Fruit fly (Drosophila melanogaster) whole organism, pupa: ENCODE data around the gene Rdh.
A peak's percentile ranks its signal among the peaks of the same experiment; 100 is the strongest.

Experiments
- CG10348 ChIP-seq: fragments of 200-800 bp; sonication (Bioruptor generic); IDR thresholded peaks from 2 replicates; pipeline ENCODE4 v1.3.6; 2022; ENCODE audit warnings: missing biosample characterization, missing genetic modification characterization
- CG12605 ChIP-seq: fragments of 200-800 bp; sonication (Bioruptor generic); IDR thresholded peaks from 2 replicates; pipeline ENCODE4 v1.3.6; 2022; ENCODE audit warnings: missing biosample characterization, missing genetic modification characterization
- CG13204 ChIP-seq: fragments of 200-800 bp; sonication (Bioruptor generic); optimal IDR thresholded peaks from 2 replicates; lab custom pipeline; 2018; ENCODE audit warnings: missing biosample characterization, mild to moderate bottlenecking, missing genetic modification characterization, moderate library complexity
- CG14655 ChIP-seq: fragments of 200-800 bp; sonication (Bioruptor generic); optimal IDR thresholded peaks from 3 replicates; lab custom pipeline; 2017; ENCODE audit warnings: mild to moderate bottlenecking, missing biosample characterization, missing genetic modification reagents, missing genetic modification characterization
- CG15710 ChIP-seq: fragments of 200-800 bp; sonication (Bioruptor generic); optimal IDR thresholded peaks from 2 replicates; lab custom pipeline; 2018; ENCODE audit warnings: missing biosample characterization, mild to moderate bottlenecking, missing genetic modification characterization, moderate library complexity
- CG17806 ChIP-seq: fragments of 200-800 bp; sonication (Bioruptor generic); optimal IDR thresholded peaks from 2 replicates; lab custom pipeline; 2018; ENCODE audit warnings: missing biosample characterization, mild to moderate bottlenecking, missing genetic modification characterization, moderate library complexity
- CG32121 ChIP-seq: fragments of 200-800 bp; sonication (Bioruptor generic); IDR thresholded peaks from 2 replicates; pipeline ENCODE4 v1.3.6; 2022; ENCODE audit warnings: missing biosample characterization, missing genetic modification characterization
- CG34367 ChIP-seq: fragments of 200-800 bp; sonication (Bioruptor generic); optimal IDR thresholded peaks from 2 replicates; lab custom pipeline; 2018; ENCODE audit warnings: missing biosample characterization, mild to moderate bottlenecking, missing genetic modification characterization
- CG4496 ChIP-seq: fragments of 200-800 bp; sonication (Bioruptor generic); IDR thresholded peaks from 3 replicates; pipeline ENCODE4 v1.3.6; 2022; ENCODE audit warnings: missing biosample characterization, missing genetic modification characterization
- CG8159 ChIP-seq: fragments of 200-800 bp; sonication (Bioruptor generic); optimal IDR thresholded peaks from 3 replicates; lab custom pipeline; 2018; ENCODE audit warnings: missing biosample characterization, mild to moderate bottlenecking, missing genetic modification characterization, moderate library complexity
- CG8301 ChIP-seq: fragments of 200-800 bp; sonication (Bioruptor generic); optimal IDR thresholded peaks from 2 replicates; lab custom pipeline; 2018; ENCODE audit warnings: missing biosample characterization, mild to moderate bottlenecking, missing genetic modification characterization
- CG9948 ChIP-seq: fragments of 200-800 bp; sonication (Bioruptor generic); optimal IDR thresholded peaks from 2 replicates; lab custom pipeline; 2018; ENCODE audit warnings: missing biosample characterization, mild to moderate bottlenecking, missing genetic modification characterization, moderate library complexity
- D1 ChIP-seq: fragments of 200-800 bp; sonication (Bioruptor generic); optimal IDR thresholded peaks from 2 replicates; lab custom pipeline; 2018; ENCODE audit warnings: missing biosample characterization, mild to moderate bottlenecking, missing genetic modification characterization, moderate library complexity
- EcR ChIP-seq: fragments of 200-800 bp; sonication (Bioruptor generic); optimal IDR thresholded peaks from 3 replicates; lab custom pipeline; 2019; ENCODE audit warnings: missing biosample characterization, missing genetic modification characterization, mild to moderate bottlenecking, moderate library complexity, missing genetic modification reagents
- Ets98B ChIP-seq: fragments of 200-800 bp; sonication (Bioruptor generic); IDR thresholded peaks from 2 replicates; pipeline ENCODE4 v1.3.6; 2022; ENCODE audit warnings: missing biosample characterization, missing genetic modification characterization
- Pif1A ChIP-seq: fragments of 200-800 bp; sonication (Bioruptor generic); optimal IDR thresholded peaks from 3 replicates; lab custom pipeline; 2016; ENCODE audit warnings: missing biosample characterization, missing genetic modification characterization
- Pif1B ChIP-seq: fragments of 200-800 bp; sonication (Bioruptor generic); optimal IDR thresholded peaks from 3 replicates; lab custom pipeline; 2016; ENCODE audit warnings: missing biosample characterization, missing genetic modification characterization
- Snoo ChIP-seq: fragments of 200-800 bp; sonication (Bioruptor generic); optimal IDR thresholded peaks from 3 replicates; lab custom pipeline; 2017; ENCODE audit warnings: missing biosample characterization, mild to moderate bottlenecking, missing genetic modification characterization, inconsistent platforms
- fd96Ca ChIP-seq: fragments of 200-800 bp; sonication (Bioruptor generic); IDR thresholded peaks from 3 replicates; pipeline ENCODE4 v1.3.6; 2022; ENCODE audit warnings: missing biosample characterization, missing genetic modification characterization
- gl ChIP-seq: fragments of 200-800 bp; sonication (Bioruptor generic); optimal IDR thresholded peaks from 2 replicates; lab custom pipeline; 2018; ENCODE audit warnings: missing biosample characterization, mild to moderate bottlenecking, missing genetic modification characterization
- rn ChIP-seq: fragments of 200-800 bp; sonication (Bioruptor generic); IDR thresholded peaks from 2 replicates; pipeline ENCODE4 v1.3.6; 2022; ENCODE audit warnings: missing biosample characterization, missing genetic modification characterization

Rdh gene

dm6 chr3L:3868014-3868413 is 42.8 kb downstream of the Rdh start:
- TF ChIP-seq Ets98B (GFP tag; lab: Robert Waterston, UW) (peak; percentile 54), CG8301 (tag; lab: Kevin White, UChicago) (peak; percentile 52), CG9948 (tag; lab: Kevin White, UChicago) (peak; percentile 67), CG14655 (GFP tag; lab: Kevin White, UChicago) (peak; percentile 47), CG15710 (peak; percentile 74), CG34367 (peak; percentile 71), CG8159 (peak; percentile 68), CG32121 (no peak), CG17806 (peak; percentile 66), Pif1A (GFP tag; lab: Kevin White, UChicago) (peak; percentile 48), CG12605 (GFP tag; lab: Robert Waterston, UW) (peak; percentile 58; the same call in 1 of the 2 replicates), Pif1B (peak; percentile 38), fd96Ca (GFP tag; lab: Robert Waterston, UW) (no peak), CG10348 (GFP tag; lab: Robert Waterston, UW) (no peak), CG13204 (GFP tag; lab: Kevin White, UChicago) (peak; percentile 64), Snoo (tag; lab: Kevin White, UChicago) (peak; percentile 48), EcR (GFP tag; lab: Kevin White, UChicago) (no peak), CG4496 (GFP tag; lab: Robert Waterston, UW) (peak; percentile 63; the same call in 1 of the 3 replicates), rn (GFP tag; lab: Robert Waterston, UW) (no peak), gl (tag; lab: Kevin White, UChicago) (peak; percentile 19), D1 (tag; lab: Kevin White, UChicago) (peak; percentile 33)
- TF ChIP-seq, all 21 proteins: peak for 16

DNA sequence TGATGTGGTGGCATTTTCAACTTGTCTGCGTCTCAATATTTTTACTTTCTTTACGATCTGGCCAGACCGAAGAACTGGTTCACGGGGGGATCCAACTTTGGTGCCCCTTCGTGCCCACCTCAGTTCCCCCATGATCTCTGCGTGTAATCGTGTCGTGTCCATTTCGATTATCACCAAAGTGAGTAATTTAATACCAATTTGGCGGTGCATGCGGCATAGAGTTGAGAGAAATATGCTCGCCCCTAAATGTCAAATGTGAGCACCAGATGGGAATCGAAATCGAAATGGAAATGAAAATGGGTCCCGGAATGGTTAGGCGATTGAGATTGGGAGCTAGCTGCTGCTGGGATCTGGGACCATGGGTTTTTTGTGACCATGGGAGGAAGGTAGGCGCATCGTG is 46.0 kb downstream of the Rdh start:
- TF ChIP-seq Pif1A (GFP tag; lab: Kevin White, UChicago) = no peak
- 0 out of 3 replicates have a peak, but pooled peaks have one; percentile 10 for TF ChIP-seq CG4496 (GFP tag; lab: Robert Waterston, UW)
- TF ChIP-seq Ets98B (GFP tag; lab: Robert Waterston, UW) = no peak
- no peak for TF ChIP-seq rn (GFP tag; lab: Robert Waterston, UW)
- no peak for TF ChIP-seq CG14655 (GFP tag; lab: Kevin White, UChicago)
- TF ChIP-seq CG12605 (GFP tag; lab: Robert Waterston, UW) = no peak

dm6 chr3L:3873094-3873493 is 47.8 kb downstream of the Rdh start:
- TF ChIP-seq CG15710 = no peak
- TF ChIP-seq rn (GFP tag; lab: Robert Waterston, UW) = no peak
- TF ChIP-seq CG4496 (GFP tag; lab: Robert Waterston, UW) = no peak
- no peak for TF ChIP-seq CG34367
- TF ChIP-seq gl (tag; lab: Kevin White, UChicago) = no peak
- TF ChIP-seq Pif1B = no peak
- no peak for TF ChIP-seq CG8159
- TF ChIP-seq CG10348 (GFP tag; lab: Robert Waterston, UW) = no peak
- TF ChIP-seq CG17806 = no peak
- TF ChIP-seq Snoo (tag; lab: Kevin White, UChicago) = no peak
- TF ChIP-seq CG32121 = no peak
- no peak for TF ChIP-seq EcR (GFP tag; lab: Kevin White, UChicago)
- TF ChIP-seq CG12605 (GFP tag; lab: Robert Waterston, UW) = no peak

- TF ChIP-seq fd96Ca (GFP tag; lab: Robert Waterston, UW) (no peak), Ets98B (GFP tag; lab: Robert Waterston, UW) (no peak), CG34367 (no peak), CG15710 (no peak), D1 (tag; lab: Kevin White, UChicago) (no peak), EcR (GFP tag; lab: Kevin White, UChicago) (no peak), CG12605 (GFP tag; lab: Robert Waterston, UW) (no peak), CG8301 (tag; lab: Kevin White, UChicago) (no peak), CG9948 (tag; lab: Kevin White, UChicago) (no peak), CG13204 (GFP tag; lab: Kevin White, UChicago) (no peak), Snoo (tag; lab: Kevin White, UChicago) (no peak), rn (GFP tag; lab: Robert Waterston, UW) (no peak), CG8159 (no peak), CG14655 (GFP tag; lab: Kevin White, UChicago) (no peak), Pif1A (GFP tag; lab: Kevin White, UChicago) (no peak), gl (tag; lab: Kevin White, UChicago) (no peak), CG4496 (GFP tag; lab: Robert Waterston, UW) (no peak), CG10348 (GFP tag; lab: Robert Waterston, UW) (no peak), CG17806 (no peak), Pif1B (no peak)
Observed at dm6 chr3L:3875004-3875403, 49.8 kb downstream of the Rdh start.

DNA sequence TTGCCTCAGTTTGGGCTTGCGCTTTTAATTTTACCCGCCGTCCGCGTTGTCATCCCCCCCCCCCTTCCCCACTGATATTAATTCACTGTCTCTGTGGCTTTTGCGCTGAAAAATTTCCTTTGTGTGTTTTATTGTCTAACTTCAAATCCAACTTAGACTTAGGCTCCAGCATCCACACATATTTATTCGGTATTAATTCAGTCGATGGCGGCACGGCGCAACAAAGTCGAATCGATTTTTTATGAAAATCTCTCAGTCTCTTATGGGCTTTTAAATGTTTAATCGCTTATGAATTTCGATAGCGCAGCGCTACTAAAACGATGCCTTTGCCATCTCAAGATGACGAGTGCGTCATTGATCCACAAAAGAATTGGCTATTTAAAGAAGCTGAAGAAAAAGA is 50.7 kb downstream of the Rdh start:
- TF ChIP-seq CG9948 (tag; lab: Kevin White, UChicago) (no peak), CG10348 (GFP tag; lab: Robert Waterston, UW) (no peak), CG12605 (GFP tag; lab: Robert Waterston, UW) (no peak), CG8301 (tag; lab: Kevin White, UChicago) (no peak), fd96Ca (GFP tag; lab: Robert Waterston, UW) (no peak), CG8159 (no peak), CG4496 (GFP tag; lab: Robert Waterston, UW) (no peak), CG32121 (no peak), EcR (GFP tag; lab: Kevin White, UChicago) (no peak), CG14655 (GFP tag; lab: Kevin White, UChicago) (no peak), CG15710 (no peak), CG17806 (no peak), rn (GFP tag; lab: Robert Waterston, UW) (no peak), CG13204 (GFP tag; lab: Kevin White, UChicago) (no peak), Pif1B (no peak), Pif1A (GFP tag; lab: Kevin White, UChicago) (no peak), CG34367 (no peak), gl (tag; lab: Kevin White, UChicago) (no peak), D1 (tag; lab: Kevin White, UChicago) (no peak), Snoo (tag; lab: Kevin White, UChicago) (no peak)
